Fruit fly (Drosophila melanogaster) whole organism, embryonic: ENCODE results near the gene spirit.
A peak's percentile ranks its signal among the peaks of the same experiment; 100 is the strongest.

Experiments used
- Adf1 ChIP-seq: fragments of 200-800 bp; sonication (Bioruptor generic); IDR thresholded peaks from 2 replicates; pipeline ENCODE4 v1.3.6; 2022; ENCODE audit warnings: missing biosample characterization, missing genetic modification characterization
- CG10147 ChIP-seq: fragments of 200-800 bp; sonication (Bioruptor generic); optimal IDR thresholded peaks from 2 replicates; lab custom pipeline; 2019; ENCODE audit warnings: missing biosample characterization, mild to moderate bottlenecking, missing genetic modification characterization, moderate library complexity
- CG10431 ChIP-seq: fragments of 200-800 bp; sonication (Bioruptor generic); optimal IDR thresholded peaks from 3 replicates; lab custom pipeline; 2018; ENCODE audit warnings: missing biosample characterization, mild to moderate bottlenecking, missing genetic modification characterization
- CG11504 ChIP-seq: fragments of 200-800 bp; sonication (Bioruptor generic); optimal IDR thresholded peaks from 3 replicates; lab custom pipeline; 2019; ENCODE audit warnings: missing biosample characterization, mild to moderate bottlenecking, missing genetic modification characterization, moderate library complexity
- CG12104 ChIP-seq: fragments of 200-800 bp; sonication (Bioruptor generic); optimal IDR thresholded peaks from 3 replicates; lab custom pipeline; 2016; ENCODE audit warnings: missing biosample characterization, missing genetic modification characterization
- CG13123 ChIP-seq: fragments of 200-800 bp; sonication (Bioruptor generic); optimal IDR thresholded peaks from 2 replicates; lab custom pipeline; 2016; ENCODE audit warnings: missing biosample characterization, missing genetic modification characterization
- CG13424 ChIP-seq: fragments of 200-800 bp; sonication (Bioruptor generic); optimal IDR thresholded peaks from 2 replicates; lab custom pipeline; 2019; ENCODE audit warnings: missing biosample characterization, mild to moderate bottlenecking, missing genetic modification characterization, moderate library complexity
- CG13775 ChIP-seq: fragments of 200-800 bp; sonication (Bioruptor generic); optimal IDR thresholded peaks from 3 replicates; lab custom pipeline; 2017; ENCODE audit warnings: missing biosample characterization, mild to moderate bottlenecking, missing genetic modification characterization
- CG14050 ChIP-seq: fragments of 200-800 bp; sonication (Bioruptor generic); IDR thresholded peaks from 3 replicates; pipeline ENCODE4 v1.3.6; 2022; ENCODE audit warnings: missing biosample characterization, missing genetic modification characterization
- CG1792 ChIP-seq: fragments of 200-800 bp; sonication (Bioruptor generic); optimal IDR thresholded peaks from 2 replicates; lab custom pipeline; 2016; ENCODE audit warnings: missing biosample characterization, missing genetic modification characterization
- CG18476 ChIP-seq: fragments of 200-800 bp; sonication (Bioruptor generic); optimal IDR thresholded peaks from 2 replicates; lab custom pipeline; 2016; ENCODE audit warnings: missing biosample characterization, mild to moderate bottlenecking, missing genetic modification characterization
- CG30020 ChIP-seq: fragments of 200-800 bp; optimal IDR thresholded peaks from 2 replicates; lab custom pipeline; 2019; ENCODE audit warnings: missing biosample characterization, mild to moderate bottlenecking, missing genetic modification characterization, moderate library complexity
- CG3065 ChIP-seq: fragments of 200-800 bp; sonication (Bioruptor generic); optimal IDR thresholded peaks from 2 replicates; lab custom pipeline; 2016; ENCODE audit warnings: missing biosample characterization, missing genetic modification characterization
- CG31224 ChIP-seq: fragments of 200-800 bp; sonication (Bioruptor generic); IDR thresholded peaks from 2 replicates; pipeline ENCODE4 v1.3.6; 2022; ENCODE audit warnings: missing biosample characterization, missing genetic modification characterization
- CG3726 ChIP-seq: fragments of 200-800 bp; sonication (Bioruptor generic); IDR thresholded peaks from 3 replicates; pipeline ENCODE4, ENCODE4 v1.3.6; 2022; ENCODE audit warnings: missing biosample characterization, missing genetic modification characterization
- CG5953 ChIP-seq: fragments of 200-800 bp; sonication (Bioruptor generic); IDR thresholded peaks from 2 replicates; pipeline ENCODE4 v1.3.6; 2022; ENCODE audit warnings: missing biosample characterization, missing genetic modification characterization
- CHES-1-like ChIP-seq: fragments of 200-800 bp; sonication (Bioruptor generic); optimal IDR thresholded peaks from 2 replicates; lab custom pipeline; 2016; ENCODE audit warnings: missing biosample characterization, missing genetic modification characterization
- Chrac-16 ChIP-seq: fragments of 200-800 bp; sonication (Bioruptor generic); optimal IDR thresholded peaks from 3 replicates; lab custom pipeline; 2016; ENCODE audit warnings: missing biosample characterization, missing genetic modification characterization
- Ets65A ChIP-seq: fragments of 200-800 bp; sonication (Bioruptor generic); peaks from one replicate; lab custom pipeline; 2016; ENCODE audit warnings: missing biosample characterization, missing genetic modification characterization
- Fer2 ChIP-seq: fragments of 200-800 bp; sonication (Bioruptor generic); optimal IDR thresholded peaks from 2 replicates; lab custom pipeline; 2018; ENCODE audit warnings: missing biosample characterization, mild to moderate bottlenecking, missing genetic modification characterization, moderate library complexity
- HHEX ChIP-seq: fragments of 200-800 bp; sonication (Bioruptor generic); optimal IDR thresholded peaks from 3 replicates; lab custom pipeline; 2017; ENCODE audit warnings: missing biosample characterization, mild to moderate bottlenecking, missing genetic modification characterization, missing genetic modification reagents
- HLHmδ ChIP-seq: fragments of 200-800 bp; sonication (Bioruptor generic); optimal IDR thresholded peaks from 2 replicates; lab custom pipeline; 2018; ENCODE audit warnings: missing biosample characterization, mild to moderate bottlenecking, missing genetic modification characterization, moderate library complexity
- Hsf ChIP-seq: fragments of 200-800 bp; sonication (Bioruptor generic); optimal IDR thresholded peaks from 3 replicates; lab custom pipeline; 2016; ENCODE audit warnings: missing biosample characterization, missing genetic modification characterization
- Lim3 ChIP-seq: fragments of 200-800 bp; sonication (Bioruptor generic); IDR thresholded peaks from 2 replicates; pipeline ENCODE4 v1.3.6; 2022; ENCODE audit warnings: missing biosample characterization, missing genetic modification characterization
- MBD-R2 ChIP-seq: fragments of 200-800 bp; sonication (Bioruptor generic); IDR thresholded peaks from 2 replicates; pipeline ENCODE4 v1.3.6; 2022; ENCODE audit warnings: missing biosample characterization, missing genetic modification characterization
- Nf-YB ChIP-seq: fragments of 200-800 bp; sonication (Bioruptor generic); optimal IDR thresholded peaks from 3 replicates; lab custom pipeline; 2019; ENCODE audit warnings: missing biosample characterization, mild to moderate bottlenecking, missing genetic modification characterization, moderate library complexity
- Opbp ChIP-seq: fragments of 200-800 bp; sonication (Bioruptor generic); IDR thresholded peaks from 3 replicates; pipeline ENCODE4 v1.3.6; 2022; ENCODE audit warnings: missing biosample characterization, missing genetic modification characterization; ENCODE audit not compliant: partially characterized antibody
- Tbp ChIP-seq: fragments of >200 bp; optimal IDR thresholded peaks from 2 replicates; lab custom pipeline; 2018; ENCODE audit warnings: missing biosample characterization, missing genetic modification characterization
- Xrp1 ChIP-seq: fragments of 200-800 bp; sonication (Bioruptor generic); IDR thresholded peaks from 2 replicates; pipeline ENCODE4 v1.3.6; 2022; ENCODE audit warnings: missing biosample characterization, missing genetic modification characterization
- corto ChIP-seq: fragments of 200-800 bp; sonication (Bioruptor generic); optimal IDR thresholded peaks from 2 replicates; lab custom pipeline; 2016; ENCODE audit warnings: missing biosample characterization, mild to moderate bottlenecking, missing genetic modification characterization, moderate library complexity
- cwo ChIP-seq: fragments of 200-800 bp; sonication (Bioruptor generic); optimal IDR thresholded peaks from 3 replicates; lab custom pipeline; 2017; ENCODE audit warnings: missing biosample characterization, missing genetic modification characterization, mild to moderate bottlenecking, moderate library complexity, missing genetic modification reagents
- dpn ChIP-seq, 2 experiments: fragments of 200-800 bp; sonication (Bioruptor generic); optimal IDR thresholded peaks; 3 replicates each; lab custom pipeline; 2016; ENCODE audit warnings: missing biosample characterization in 2 of 2, missing genetic modification characterization in 2 of 2
- eve ChIP-seq, 2 experiments: fragments of >200 bp; optimal IDR thresholded peaks; 2 replicates each; lab custom pipeline; 2017; ENCODE audit warnings: missing biosample characterization in 2 of 2, missing genetic modification characterization in 2 of 2
- eyg ChIP-seq: fragments of 200-800 bp; sonication (Bioruptor generic); optimal IDR thresholded peaks from 3 replicates; lab custom pipeline; 2016; ENCODE audit warnings: missing biosample characterization, missing genetic modification characterization
- gcm ChIP-seq: fragments of 200-800 bp; sonication (Bioruptor generic); optimal IDR thresholded peaks from 2 replicates; lab custom pipeline; 2019; ENCODE audit warnings: missing biosample characterization, mild to moderate bottlenecking, missing genetic modification characterization, moderate library complexity
- gem ChIP-seq: fragments of 200-800 bp; sonication (Bioruptor generic); optimal IDR thresholded peaks from 2 replicates; lab custom pipeline; 2019; ENCODE audit warnings: missing biosample characterization, mild to moderate bottlenecking, missing genetic modification characterization, moderate library complexity
- inv ChIP-seq: fragments of 200-800 bp; sonication (Bioruptor generic); IDR thresholded peaks from 2 replicates; pipeline ENCODE4 v1.3.6; 2022; ENCODE audit warnings: missing biosample characterization, missing genetic modification characterization; ENCODE audit not compliant: partially characterized antibody
- ken ChIP-seq: fragments of 200-800 bp; sonication (Bioruptor generic); IDR thresholded peaks from 3 replicates; pipeline ENCODE4 v1.3.6; 2022; ENCODE audit warnings: missing biosample characterization, missing genetic modification characterization
- kni ChIP-seq: fragments of 200-800 bp; sonication (Bioruptor generic); optimal IDR thresholded peaks from 3 replicates; lab custom pipeline; 2017; ENCODE audit warnings: mild to moderate bottlenecking, missing biosample characterization, missing genetic modification reagents, missing genetic modification characterization
- knrl ChIP-seq: fragments of 200-800 bp; sonication (Bioruptor generic); IDR thresholded peaks from 3 replicates; pipeline ENCODE4 v1.3.6; 2022; ENCODE audit warnings: missing biosample characterization, missing genetic modification characterization; ENCODE audit not compliant: partially characterized antibody
- mam ChIP-seq: fragments of 200-800 bp; sonication (Bioruptor generic); optimal IDR thresholded peaks from 3 replicates; lab custom pipeline; 2016; ENCODE audit warnings: missing biosample characterization, missing genetic modification characterization
- nom ChIP-seq: fragments of 200-800 bp; sonication (Bioruptor generic); optimal IDR thresholded peaks from 2 replicates; lab custom pipeline; 2017; ENCODE audit warnings: missing biosample characterization, missing genetic modification characterization, mild to moderate bottlenecking, moderate library complexity, missing genetic modification reagents
- pan ChIP-seq, 4 experiments: fragments of >200 bp in 3 of 4; fragments of 200-800 bp in 1 of 4; sonication (Bioruptor generic) in 1 of 4; optimal IDR thresholded peaks in 3 of 4; IDR thresholded peaks in 1 of 4; 2 replicates each; pipeline versions ENCODE4 v1.3.6 to Lab custom; 2017 to 2022; ENCODE audit warnings: missing biosample characterization in 2 of 4, missing genetic modification characterization in 2 of 4, mixed read lengths in 1 of 4
- pb ChIP-seq: fragments of 200-800 bp; sonication (Bioruptor generic); optimal IDR thresholded peaks from 3 replicates; lab custom pipeline; 2016; ENCODE audit warnings: missing biosample characterization, missing genetic modification characterization
- repo ChIP-seq: fragments of 200-800 bp; sonication (Bioruptor generic); optimal IDR thresholded peaks from 2 replicates; lab custom pipeline; 2016; ENCODE audit warnings: missing biosample characterization, missing genetic modification characterization
- schlank ChIP-seq: fragments of 200-800 bp; sonication (Bioruptor generic); optimal IDR thresholded peaks from 2 replicates; lab custom pipeline; 2018; ENCODE audit warnings: missing biosample characterization, mild to moderate bottlenecking, missing genetic modification characterization
- sima ChIP-seq: fragments of 200-800 bp; sonication (Bioruptor generic); optimal IDR thresholded peaks from 2 replicates; lab custom pipeline; 2016; ENCODE audit warnings: missing biosample characterization, missing genetic modification characterization
- stc ChIP-seq: fragments of 200-800 bp; sonication (Bioruptor generic); IDR thresholded peaks from 2 replicates; pipeline ENCODE4 v1.3.6; 2022; ENCODE audit warnings: missing biosample characterization, missing genetic modification characterization
- tin ChIP-seq: fragments of 200-800 bp; sonication (Bioruptor generic); optimal IDR thresholded peaks from 3 replicates; lab custom pipeline; 2016; ENCODE audit warnings: missing biosample characterization, missing genetic modification characterization
- wor ChIP-seq: fragments of 200-800 bp; sonication (Bioruptor generic); IDR thresholded peaks from 2 replicates; pipeline ENCODE4 v1.3.6; 2022; ENCODE audit warnings: missing biosample characterization, missing genetic modification characterization

Gene spirit

DNA sequence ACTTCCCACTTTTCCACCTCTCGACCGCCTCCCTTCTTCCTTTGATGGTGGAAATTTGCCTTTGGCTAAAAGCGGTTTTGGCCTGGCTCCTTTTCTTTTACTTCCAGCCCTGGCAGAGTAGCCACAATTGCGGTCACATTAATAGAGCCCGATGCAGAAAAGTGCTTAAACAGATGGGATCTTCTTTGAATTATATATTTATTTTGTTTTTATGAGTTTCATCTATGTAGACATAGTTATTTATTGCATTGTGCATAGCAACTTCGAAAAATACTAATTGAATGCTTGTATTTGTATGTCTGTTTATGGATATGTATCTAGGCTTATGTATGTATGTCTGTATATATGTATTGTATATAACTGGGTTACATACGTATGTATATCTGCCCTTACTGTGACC lies 31.4 kb downstream of the spirit start (continued):
- TF ChIP-seq CG10147 (GFP tag; lab: Kevin White, UChicago) (peak; percentile 83), cwo (peak; percentile 67), stc (GFP tag; lab: Robert Waterston, UW) (peak; percentile 73), CG13123 (GFP tag; lab: Kevin White, UChicago) (no peak), inv (GFP tag; lab: Robert Waterston, UW) (no peak), HHEX (GFP tag; lab: Kevin White, UChicago) (peak; percentile 60), CG3065 (GFP tag; lab: Kevin White, UChicago) (no peak), repo (GFP tag; lab: Kevin White, UChicago) (no peak), sima (no peak), gem (tag; lab: Kevin White, UChicago) (peak; percentile 75), CG12104 (GFP tag; lab: Kevin White, UChicago) (no peak), Hsf (GFP tag; lab: Kevin White, UChicago) (peak; percentile 9), kni (no peak), CG3726 (GFP tag; lab: Robert Waterston, UW) (0 out of 3 replicates have a peak, but pooled peaks have one; percentile 23), gcm (GFP tag; lab: Kevin White, UChicago) (peak; percentile 13), knrl (GFP tag; lab: Robert Waterston, UW) (no peak), CG30020 (no peak), CG11504 (tag; lab: Kevin White, UChicago) (peak; percentile 78), CHES-1-like (GFP tag; lab: Kevin White, UChicago) (no peak), CG1792 (GFP tag; lab: Kevin White, UChicago) (no peak), Ets65A (GFP tag; lab: Kevin White, UChicago) (no peak), CG14050 (peak; percentile 34; the same call in 1 of the 3 replicates), Adf1 (peak; percentile 18; the same call in 1 of the 2 replicates), CG18476 (GFP tag; lab: Kevin White, UChicago) (peak; percentile 2), mam (GFP tag; lab: Kevin White, UChicago) (peak; percentile 40), Lim3 (GFP tag; lab: Robert Waterston, UW) (no peak), corto (GFP tag; lab: Kevin White, UChicago) (no peak), Fer2 (tag; lab: Kevin White, UChicago) (no peak), tin (peak; percentile 25), Opbp (no peak), CG5953 (GFP tag; lab: Robert Waterston, UW) (0 out of 2 replicates have a peak, but pooled peaks have one; percentile 37), pan (optimal IDR thresholded peaks at IDR 0.05; lab: Kevin White, UChicago) (no peak), pan (GFP tag; optimal IDR thresholded peaks at IDR 0.05 in 1 of 2, IDR thresholded peaks at IDR 0.05 in 1 of 2) (peak in 1 of 2 experiments; percentile 67), pb (GFP tag; lab: Kevin White, UChicago) (no peak), schlank (tag; lab: Kevin White, UChicago) (peak; percentile 18), Nf-YB (GFP tag; lab: Kevin White, UChicago) (peak; percentile 27), wor (GFP tag; lab: Robert Waterston, UW) (no peak), eve (GFP tag; optimal IDR thresholded peaks at IDR 0.05; lab: Kevin White, UChicago) (no peak), ken (no peak), CG13424 (tag; lab: Kevin White, UChicago) (peak; percentile 60), CG13775 (GFP tag; lab: Kevin White, UChicago) (no peak), CG31224 (GFP tag; lab: Robert Waterston, UW) (no peak), eyg (GFP tag; lab: Kevin White, UChicago) (no peak), Chrac-16 (GFP tag; lab: Kevin White, UChicago) (no peak), Xrp1 (GFP tag; lab: Robert Waterston, UW) (peak; percentile 61; the same call in 1 of the 2 replicates), CG10431 (no peak), dpn (GFP tag; optimal IDR thresholded peaks at IDR 0.05; lab: Kevin White, UChicago) (peak; percentile 1 to 45), HLHmδ (GFP tag; lab: Kevin White, UChicago) (no peak), Tbp (GFP tag; lab: Kevin White, UChicago) (no peak), nom (peak; percentile 21), MBD-R2 (GFP tag; lab: Robert Waterston, UW) (peak; percentile 20; the same call in 1 of the 2 replicates)
